Fruit fly (Drosophila melanogaster) whole organism, embryonic: ENCODE data around the gene CG33098.

ENCODE experiments used
- Atf-2 ChIP-seq: fragments of 200-800 bp; sonication (Bioruptor generic); optimal IDR thresholded peaks from 2 replicates; lab custom pipeline; 2016; ENCODE audit warnings: missing biosample characterization, missing genetic modification characterization
- Awh ChIP-seq: fragments of 200-800 bp; sonication (Bioruptor generic); IDR thresholded peaks from 2 replicates; pipeline ENCODE4, ENCODE4 v1.3.6; 2022; ENCODE audit warnings: missing biosample characterization, missing genetic modification characterization
- CG10267 ChIP-seq: fragments of 200-800 bp; sonication (Bioruptor generic); optimal IDR thresholded peaks from 2 replicates; lab custom pipeline; 2018; ENCODE audit warnings: missing biosample characterization, mild to moderate bottlenecking, missing genetic modification characterization, moderate library complexity
- CG10366 ChIP-seq: fragments of 200-800 bp; sonication (Bioruptor generic); IDR thresholded peaks from 2 replicates; pipeline ENCODE4 v1.3.6; 2022; ENCODE audit warnings: missing biosample characterization, missing genetic modification characterization
- CG11456 ChIP-seq: fragments of 200-800 bp; sonication (Bioruptor generic); IDR thresholded peaks from 3 replicates; pipeline ENCODE4 v1.3.6; 2022; ENCODE audit warnings: missing biosample characterization, missing genetic modification characterization
- CG11560 ChIP-seq: fragments of 200-800 bp; sonication (Bioruptor generic); IDR thresholded peaks from 3 replicates; pipeline ENCODE4 v1.3.6; 2022; ENCODE audit warnings: missing biosample characterization, missing genetic modification characterization
- CG12071 ChIP-seq: fragments of 200-800 bp; sonication (Bioruptor generic); optimal IDR thresholded peaks from 3 replicates; lab custom pipeline; 2018; ENCODE audit warnings: missing biosample characterization, mild to moderate bottlenecking, missing genetic modification characterization
- CG12744 ChIP-seq: fragments of 200-800 bp; sonication (Bioruptor generic); optimal IDR thresholded peaks from 2 replicates; lab custom pipeline; 2016; ENCODE audit warnings: missing biosample characterization, missing genetic modification characterization
- CG13894 ChIP-seq: fragments of 200-800 bp; sonication (Bioruptor generic); optimal IDR thresholded peaks from 3 replicates; lab custom pipeline; 2018; ENCODE audit warnings: missing biosample characterization, mild to moderate bottlenecking, missing genetic modification characterization, moderate library complexity
- CG14667 ChIP-seq: fragments of 200-800 bp; sonication (Bioruptor generic); IDR thresholded peaks from 2 replicates; pipeline ENCODE4 v1.3.6; 2022; ENCODE audit warnings: missing biosample characterization, missing genetic modification characterization
- CG14860 ChIP-seq: fragments of 200-800 bp; sonication (Bioruptor generic); IDR thresholded peaks from 3 replicates; pipeline ENCODE4 v1.3.6; 2022; ENCODE audit warnings: missing biosample characterization, missing genetic modification characterization; ENCODE audit not compliant: partially characterized antibody
- CG1529 ChIP-seq: fragments of 200-800 bp; sonication (Bioruptor generic); optimal IDR thresholded peaks from 3 replicates; lab custom pipeline; 2018; ENCODE audit warnings: missing biosample characterization, missing genetic modification characterization
- CG15479 ChIP-seq: fragments of 200-800 bp; sonication (Bioruptor generic); optimal IDR thresholded peaks from 3 replicates; lab custom pipeline; 2019; ENCODE audit warnings: missing biosample characterization, mild to moderate bottlenecking, missing genetic modification characterization, moderate library complexity
- CG15514 ChIP-seq: fragments of 200-800 bp; sonication (Bioruptor generic); optimal IDR thresholded peaks from 3 replicates; lab custom pipeline; 2017; ENCODE audit warnings: missing biosample characterization, missing genetic modification characterization, mild to moderate bottlenecking, moderate library complexity, missing genetic modification reagents
- CG17328 ChIP-seq: fragments of 200-800 bp; sonication (Bioruptor generic); IDR thresholded peaks from 2 replicates; pipeline ENCODE4 v1.3.6; 2022; ENCODE audit warnings: missing biosample characterization, missing genetic modification characterization
- CG18599 ChIP-seq: fragments of 200-800 bp; sonication (Bioruptor generic); optimal IDR thresholded peaks from 3 replicates; lab custom pipeline; 2017; ENCODE audit warnings: missing biosample characterization, missing genetic modification characterization, mild to moderate bottlenecking, moderate library complexity, missing genetic modification reagents
- CG2129 ChIP-seq: fragments of 200-800 bp; sonication (Bioruptor generic); IDR thresholded peaks from 2 replicates; pipeline ENCODE4 v1.3.6; 2022; ENCODE audit warnings: missing biosample characterization, missing genetic modification characterization; ENCODE audit not compliant: partially characterized antibody
- CG3065 ChIP-seq: fragments of 200-800 bp; sonication (Bioruptor generic); optimal IDR thresholded peaks from 2 replicates; lab custom pipeline; 2016; ENCODE audit warnings: missing biosample characterization, missing genetic modification characterization
- CG3847 ChIP-seq: fragments of 200-800 bp; sonication (Bioruptor generic); IDR thresholded peaks from 2 replicates; pipeline ENCODE4 v1.3.6; 2022; ENCODE audit warnings: missing biosample characterization, missing genetic modification characterization
- CG4328 ChIP-seq: fragments of 200-800 bp; sonication (Bioruptor generic); optimal IDR thresholded peaks from 3 replicates; lab custom pipeline; 2017; ENCODE audit warnings: missing biosample characterization, missing genetic modification reagents, missing genetic modification characterization
- CG5245 ChIP-seq: fragments of 200-800 bp; sonication (Bioruptor generic); optimal IDR thresholded peaks from 3 replicates; lab custom pipeline; 2016; ENCODE audit warnings: missing biosample characterization, missing genetic modification characterization
- CG5953 ChIP-seq: fragments of 200-800 bp; sonication (Bioruptor generic); IDR thresholded peaks from 2 replicates; pipeline ENCODE4 v1.3.6; 2022; ENCODE audit warnings: missing biosample characterization, missing genetic modification characterization
- CG7963 ChIP-seq: fragments of 200-800 bp; sonication (Bioruptor generic); IDR thresholded peaks from 3 replicates; pipeline ENCODE4 v1.3.6; 2022; ENCODE audit warnings: missing biosample characterization, missing genetic modification characterization; ENCODE audit not compliant: partially characterized antibody
- CG9437 ChIP-seq: fragments of 200-800 bp; sonication (Bioruptor generic); optimal IDR thresholded peaks from 2 replicates; lab custom pipeline; 2018; ENCODE audit warnings: missing biosample characterization, mild to moderate bottlenecking, missing genetic modification characterization
- CG9609 ChIP-seq: fragments of 200-800 bp; sonication (Bioruptor generic); optimal IDR thresholded peaks from 3 replicates; lab custom pipeline; 2016; ENCODE audit warnings: missing biosample characterization, missing genetic modification characterization
- CG9727 ChIP-seq: fragments of 200-800 bp; sonication (Bioruptor generic); optimal IDR thresholded peaks from 3 replicates; lab custom pipeline; 2017; ENCODE audit warnings: missing biosample characterization, mild to moderate bottlenecking, missing genetic modification characterization
- CG9797 ChIP-seq: fragments of 200-800 bp; sonication (Bioruptor generic); optimal IDR thresholded peaks from 3 replicates; lab custom pipeline; 2018; ENCODE audit warnings: missing biosample characterization, mild to moderate bottlenecking, missing genetic modification characterization
- Deaf1 ChIP-seq: fragments of 200-800 bp; optimal IDR thresholded peaks from 3 replicates; lab custom pipeline; 2019; ENCODE audit warnings: missing biosample characterization, mild to moderate bottlenecking, missing genetic modification characterization, moderate library complexity
- Ets97D ChIP-seq: fragments of 200-800 bp; sonication (Bioruptor generic); optimal IDR thresholded peaks from 3 replicates; lab custom pipeline; 2016; ENCODE audit warnings: missing biosample characterization, missing genetic modification characterization
- Kr ChIP-seq: fragments of 200-800 bp; sonication (Bioruptor generic); optimal IDR thresholded peaks from 2 replicates; lab custom pipeline; 2017; ENCODE audit warnings: missing biosample characterization, mild to moderate bottlenecking, missing genetic modification characterization
- Opbp ChIP-seq: fragments of 200-800 bp; sonication (Bioruptor generic); IDR thresholded peaks from 3 replicates; pipeline ENCODE4 v1.3.6; 2022; ENCODE audit warnings: missing biosample characterization, missing genetic modification characterization; ENCODE audit not compliant: partially characterized antibody
- Pdp1 ChIP-seq, 2 experiments: fragments of 200-800 bp; sonication (Bioruptor generic); optimal IDR thresholded peaks; 3 replicates each; lab custom pipeline; 2016; ENCODE audit warnings: missing biosample characterization in 2 of 2, missing genetic modification characterization in 2 of 2, mild to moderate bottlenecking in 1 of 2, moderate library complexity in 1 of 2
- Ravus ChIP-seq: fragments of 200-800 bp; sonication (Bioruptor generic); IDR thresholded peaks from 2 replicates; pipeline ENCODE4 v1.3.6; 2022; ENCODE audit warnings: missing biosample characterization, missing genetic modification characterization
- Sin3A ChIP-seq: fragments of >200 bp; optimal IDR thresholded peaks from 2 replicates; lab custom pipeline; 2018
- al ChIP-seq: fragments of 200-800 bp; sonication (Bioruptor generic); IDR thresholded peaks from 2 replicates; pipeline ENCODE4 v1.3.6; 2022; ENCODE audit warnings: missing biosample characterization, missing genetic modification characterization
- ase ChIP-seq: fragments of 200-800 bp; sonication (Bioruptor generic); IDR thresholded peaks from 3 replicates; pipeline ENCODE4 v1.3.6; 2022; ENCODE audit warnings: missing biosample characterization, missing genetic modification characterization
- az2 ChIP-seq: fragments of 200-800 bp; sonication (Bioruptor generic); optimal IDR thresholded peaks from 3 replicates; lab custom pipeline; 2016; ENCODE audit warnings: missing biosample characterization, missing genetic modification characterization
- btn ChIP-seq: fragments of 200-800 bp; sonication (Bioruptor generic); optimal IDR thresholded peaks from 2 replicates; lab custom pipeline; 2016; ENCODE audit warnings: missing biosample characterization, missing genetic modification characterization
- chn ChIP-seq: fragments of 200-800 bp; sonication (Bioruptor generic); optimal IDR thresholded peaks from 2 replicates; lab custom pipeline; 2016; ENCODE audit warnings: missing biosample characterization, missing genetic modification characterization
- crc ChIP-seq: fragments of 200-800 bp; sonication (Bioruptor generic); optimal IDR thresholded peaks from 2 replicates; lab custom pipeline; 2016; ENCODE audit warnings: missing biosample characterization, missing genetic modification characterization
- dati ChIP-seq: fragments of 200-800 bp; sonication (Bioruptor generic); IDR thresholded peaks from 2 replicates; pipeline ENCODE4 v1.3.6; 2022; ENCODE audit warnings: missing biosample characterization, missing genetic modification characterization
- dimm ChIP-seq: fragments of 200-800 bp; sonication (Bioruptor generic); IDR thresholded peaks from 2 replicates; pipeline ENCODE4 v1.3.6; 2022; ENCODE audit warnings: missing biosample characterization, missing genetic modification characterization
- dm ChIP-seq: fragments of 200-800 bp; sonication (Bioruptor generic); optimal IDR thresholded peaks from 3 replicates; lab custom pipeline; 2016; ENCODE audit warnings: missing biosample characterization, missing genetic modification characterization
- fru ChIP-seq: fragments of >200 bp; optimal IDR thresholded peaks from 2 replicates; lab custom pipeline; 2017
- gcm2 ChIP-seq: fragments of 200-800 bp; sonication (Bioruptor generic); optimal IDR thresholded peaks from 2 replicates; lab custom pipeline; 2016; ENCODE audit warnings: missing biosample characterization, missing genetic modification characterization
- lbe ChIP-seq: fragments of 200-800 bp; sonication (Bioruptor generic); optimal IDR thresholded peaks from 2 replicates; lab custom pipeline; 2016; ENCODE audit warnings: missing biosample characterization, mild to moderate bottlenecking, missing genetic modification characterization
- nerfin-1 ChIP-seq: fragments of 200-800 bp; sonication (Bioruptor generic); optimal IDR thresholded peaks from 3 replicates; lab custom pipeline; 2019; ENCODE audit warnings: missing biosample characterization, mild to moderate bottlenecking, missing genetic modification characterization, moderate library complexity
- nmo ChIP-seq: fragments of 200-800 bp; sonication (Bioruptor generic); optimal IDR thresholded peaks from 2 replicates; lab custom pipeline; 2018; ENCODE audit warnings: missing biosample characterization, mild to moderate bottlenecking, missing genetic modification characterization, moderate library complexity
- slp2 ChIP-seq: fragments of 200-800 bp; sonication (Bioruptor generic); optimal IDR thresholded peaks from 2 replicates; lab custom pipeline; 2016; ENCODE audit warnings: missing biosample characterization, missing genetic modification characterization
- sqz ChIP-seq: fragments of 200-800 bp; sonication (Bioruptor generic); optimal IDR thresholded peaks from 3 replicates; lab custom pipeline; 2018; ENCODE audit warnings: missing biosample characterization, mild to moderate bottlenecking, missing genetic modification characterization
- tin ChIP-seq: fragments of 200-800 bp; sonication (Bioruptor generic); optimal IDR thresholded peaks from 3 replicates; lab custom pipeline; 2016; ENCODE audit warnings: missing biosample characterization, missing genetic modification characterization
- tx ChIP-seq: fragments of 200-800 bp; sonication (Bioruptor generic); optimal IDR thresholded peaks from 2 replicates; lab custom pipeline; 2016; ENCODE audit warnings: missing biosample characterization, missing genetic modification characterization

The CG33098 gene

DNA sequence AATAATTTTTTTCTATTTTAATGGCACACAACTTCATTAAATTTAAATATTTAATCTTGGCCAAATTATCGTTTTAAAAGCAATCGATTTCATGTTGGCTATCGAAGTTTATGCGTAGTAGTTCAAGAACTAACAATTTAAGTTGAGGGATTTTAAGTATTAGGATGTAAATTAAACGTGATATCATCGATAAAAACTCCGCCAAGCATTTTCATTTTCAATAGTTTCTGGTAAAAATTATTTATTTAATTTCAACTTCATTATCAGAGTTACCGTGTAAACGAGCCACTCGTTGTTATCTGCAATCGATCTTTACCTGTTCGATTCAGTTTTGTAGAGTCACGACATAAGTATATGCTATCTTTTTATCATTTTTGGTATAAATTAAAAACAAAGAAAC lies 15.9 kb downstream of the CG33098 start (continued):
- TF ChIP-seq CG9727 (GFP tag; lab: Kevin White, UChicago) (peak; percentile 98), CG12744 (GFP tag; lab: Kevin White, UChicago) (peak; percentile 94), crc (GFP tag; lab: Kevin White, UChicago) (peak; percentile 91), CG14667 (peak; percentile 84), dm (GFP tag; lab: Kevin White, UChicago) (peak; percentile 85), Kr (GFP tag; lab: Kevin White, UChicago) (peak; percentile 36), CG13894 (tag; lab: Kevin White, UChicago) (peak; percentile 99), CG3847 (GFP tag; lab: Robert Waterston, UW) (peak; percentile 94), nerfin-1 (tag; lab: Kevin White, UChicago) (peak; percentile 98), CG11456 (GFP tag; lab: Robert Waterston, UW) (peak; percentile 93; the same call in 2 of the 3 replicates), chn (GFP tag; lab: Kevin White, UChicago) (peak; percentile 95), CG9797 (GFP tag; lab: Kevin White, UChicago) (peak; percentile 41), Atf-2 (GFP tag; lab: Kevin White, UChicago) (peak; percentile 90), CG10267 (tag; lab: Kevin White, UChicago) (peak; percentile 100), al (GFP tag; lab: Robert Waterston, UW) (peak; percentile 87), CG18599 (peak; percentile 99), gcm2 (GFP tag; lab: Kevin White, UChicago) (peak; percentile 92), CG9609 (GFP tag; lab: Kevin White, UChicago) (peak; percentile 91), CG14860 (GFP tag; lab: Robert Waterston, UW) (no peak), Pdp1 (GFP tag; optimal IDR thresholded peaks at IDR 0.05; lab: Kevin White, UChicago) (peak; percentile 94 to 96), Deaf1 (tag; lab: Kevin White, UChicago) (peak; percentile 91), az2 (GFP tag; lab: Kevin White, UChicago) (peak; percentile 97), CG5245 (peak; percentile 94), CG12071 (GFP tag; lab: Kevin White, UChicago) (peak; percentile 100), Awh (peak; percentile 98), CG4328 (GFP tag; lab: Kevin White, UChicago) (peak; percentile 97), CG11560 (tag; lab: Robert Waterston, UW) (peak; percentile 65; the same call in 2 of the 3 replicates), CG1529 (GFP tag; lab: Kevin White, UChicago) (peak; percentile 96), Opbp (no peak), dimm (GFP tag; lab: Robert Waterston, UW) (peak; percentile 86), lbe (GFP tag; lab: Kevin White, UChicago) (peak; percentile 97), CG2129 (GFP tag; lab: Robert Waterston, UW) (no peak), Ets97D (GFP tag; lab: Kevin White, UChicago) (peak; percentile 90), CG3065 (GFP tag; lab: Kevin White, UChicago) (peak; percentile 89), nmo (peak; percentile 99), fru (lab: Kevin White, UChicago) (no peak), Sin3A (lab: Kevin White, UChicago) (no peak), slp2 (GFP tag; lab: Kevin White, UChicago) (peak; percentile 93), CG7963 (GFP tag; lab: Robert Waterston, UW) (no peak), ase (GFP tag; lab: Robert Waterston, UW) (peak; percentile 94), btn (GFP tag; lab: Kevin White, UChicago) (peak; percentile 98), dati (peak; percentile 90), Ravus (GFP tag; lab: Robert Waterston, UW) (peak; percentile 86), CG10366 (GFP tag; lab: Robert Waterston, UW) (peak; percentile 95), sqz (GFP tag; lab: Kevin White, UChicago) (peak; percentile 99), CG17328 (GFP tag; lab: Robert Waterston, UW) (peak; percentile 98), CG9437 (GFP tag; lab: Kevin White, UChicago) (peak; percentile 92), CG5953 (peak; percentile 94), CG15514 (GFP tag; lab: Kevin White, UChicago) (peak; percentile 95), tin (GFP tag; lab: Kevin White, UChicago) (peak; percentile 100), CG15479 (GFP tag; lab: Kevin White, UChicago) (peak; percentile 71), tx (GFP tag; lab: Kevin White, UChicago) (peak; percentile 84)
